Worm (Caenorhabditis elegans) whole organism, midembryonic: ENCODE measurements around the gene dct-6.

ENCODE experiments used
- T22C8.4 ChIP-seq: fragments of 200-800 bp; sonication (Bioruptor generic); IDR thresholded peaks from 2 replicates; pipeline ENCODE4 v1.3.6; 2022; ENCODE audit warnings: missing genetic modification characterization, missing compliant biosample characterization
- cog-1 ChIP-seq: sonication (generic microtip); optimal IDR thresholded peaks from 2 replicates; lab custom pipeline; 2016; ENCODE audit warnings: missing genetic modification characterization, missing compliant biosample characterization
- flt-1 ChIP-seq: fragments of 200-800 bp; sonication (Bioruptor generic); IDR thresholded peaks from 2 replicates; pipeline ENCODE4 v1.3.6; 2022; ENCODE audit warnings: missing genetic modification characterization, missing compliant biosample characterization
- klf-2 ChIP-seq: fragments of 200-800 bp; sonication (Bioruptor generic); conservative IDR thresholded peaks from 2 replicates; pipeline ENCODE4 v1.3.6; 2022; ENCODE audit warnings: missing genetic modification reagents, missing genetic modification characterization, missing compliant biosample characterization
- med-1 ChIP-seq: sonication (generic microtip); optimal IDR thresholded peaks from 2 replicates; lab custom pipeline; 2017; ENCODE audit warnings: missing genetic modification characterization, mild to moderate bottlenecking, missing compliant biosample characterization, antibody characterized with exemption, missing genetic modification reagents; ENCODE audit not compliant: insufficient read depth
- ref-1 ChIP-seq: fragments of 200-800 bp; sonication (Bioruptor generic); conservative IDR thresholded peaks from 2 replicates; pipeline ENCODE4 v1.3.6; 2022; ENCODE audit warnings: missing genetic modification reagents, missing genetic modification characterization, missing compliant biosample characterization
- tab-1 ChIP-seq: fragments of 200-800 bp; sonication (Bioruptor generic); IDR thresholded peaks from 2 replicates; pipeline ENCODE4 v1.3.6; 2022; ENCODE audit warnings: missing genetic modification characterization, missing compliant biosample characterization
- ztf-23 ChIP-seq: fragments of 200-800 bp; sonication (Bioruptor generic); IDR thresholded peaks from 2 replicates; pipeline ENCODE4 v1.3.6; 2022; ENCODE audit warnings: missing genetic modification reagents, missing genetic modification characterization, missing compliant biosample characterization
- ztf-29 ChIP-seq: fragments of 200-800 bp; sonication (Bioruptor generic); IDR thresholded peaks from 2 replicates; pipeline ENCODE4 v1.3.6; 2022; ENCODE audit warnings: missing genetic modification reagents, missing genetic modification characterization, missing compliant biosample characterization

The dct-6 gene

ce11 chrIII:5980274-5980918, 14.2 kb downstream of the dct-6 start:
- TF ChIP-seq ztf-23 (GFP tag; lab: Robert Waterston, UW) (no peak), tab-1 (GFP tag; lab: Robert Waterston, UW) (no peak), klf-2 (GFP tag; lab: Robert Waterston, UW) (no peak), T22C8.4 (GFP tag; lab: Robert Waterston, UW) (no peak), med-1 (GFP tag; lab: Kevin White, UChicago) (no peak), ref-1 (GFP tag; lab: Robert Waterston, UW) (no peak), ztf-29 (GFP tag; lab: Robert Waterston, UW) (no peak), flt-1 (no peak), cog-1 (tag; lab: Kevin White, UChicago) (no peak)

- TF ChIP-seq med-1 (GFP tag; lab: Kevin White, UChicago) (no peak), ztf-23 (GFP tag; lab: Robert Waterston, UW) (no peak), flt-1 (no peak), tab-1 (GFP tag; lab: Robert Waterston, UW) (no peak), cog-1 (tag; lab: Kevin White, UChicago) (no peak), klf-2 (GFP tag; lab: Robert Waterston, UW) (no peak), ztf-29 (GFP tag; lab: Robert Waterston, UW) (no peak), ref-1 (GFP tag; lab: Robert Waterston, UW) (no peak), T22C8.4 (GFP tag; lab: Robert Waterston, UW) (no peak)
Observed at ce11 chrIII:5981407-5981806, 15.2 kb downstream of the dct-6 start.

DNA sequence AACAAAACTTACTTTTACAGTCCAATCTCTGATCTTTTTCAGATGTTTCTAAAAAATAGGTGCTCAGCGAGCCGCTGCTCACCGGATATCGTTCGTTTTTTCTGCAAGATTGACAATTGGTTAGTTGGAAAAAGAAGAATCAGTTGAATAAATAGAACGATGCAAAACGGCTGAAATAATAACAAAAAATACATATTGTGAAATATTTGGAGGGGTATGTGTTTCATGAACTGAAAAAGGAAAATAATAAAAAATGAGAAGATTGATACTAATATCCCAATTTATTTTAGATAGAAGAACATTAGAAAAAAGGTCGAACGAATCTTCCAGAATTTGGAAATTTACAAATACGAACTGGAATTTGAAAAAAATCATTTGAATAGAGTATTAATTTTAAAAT, 15.8 kb downstream of the dct-6 start, which contains the start of gene frm-2:
Gene frm-2 (minus strand): TSS at position 101 of the 400 bp plus-strand sequence.
- TF ChIP-seq ztf-29 (GFP tag; lab: Robert Waterston, UW) (no peak), cog-1 (tag; lab: Kevin White, UChicago) (no peak), T22C8.4 (GFP tag; lab: Robert Waterston, UW) (no peak), tab-1 (GFP tag; lab: Robert Waterston, UW) (no peak), ztf-23 (GFP tag; lab: Robert Waterston, UW) (no peak)

- TF ChIP-seq T22C8.4 (GFP tag; lab: Robert Waterston, UW) = no peak
- no peak for TF ChIP-seq klf-2 (GFP tag; lab: Robert Waterston, UW)
- TF ChIP-seq ref-1 (GFP tag; lab: Robert Waterston, UW) = no peak
- no peak for TF ChIP-seq ztf-29 (GFP tag; lab: Robert Waterston, UW)
- no peak for TF ChIP-seq ztf-23 (GFP tag; lab: Robert Waterston, UW)
- TF ChIP-seq med-1 (GFP tag; lab: Kevin White, UChicago) = no peak
- no peak for TF ChIP-seq cog-1 (tag; lab: Kevin White, UChicago)
- TF ChIP-seq flt-1 = no peak
Observed at ce11 chrIII:5982753-5983390, 16.7 kb downstream of the dct-6 start.

ce11 chrIII:5985340-5985739, 19.1 kb downstream of the dct-6 start, which contains the start of gene T04C9.3:
Gene T04C9.3 (plus strand): TSS chrIII:5985640.
- no peak for TF ChIP-seq ref-1 (GFP tag; lab: Robert Waterston, UW)
- no peak for TF ChIP-seq klf-2 (GFP tag; lab: Robert Waterston, UW)
- TF ChIP-seq flt-1 = no peak
- TF ChIP-seq med-1 (GFP tag; lab: Kevin White, UChicago) = no peak
- no peak for TF ChIP-seq cog-1 (tag; lab: Kevin White, UChicago)
- no peak for TF ChIP-seq T22C8.4 (GFP tag; lab: Robert Waterston, UW)
- TF ChIP-seq ztf-23 (GFP tag; lab: Robert Waterston, UW) = no peak
- TF ChIP-seq tab-1 (GFP tag; lab: Robert Waterston, UW) = no peak
- no peak for TF ChIP-seq ztf-29 (GFP tag; lab: Robert Waterston, UW)

DNA sequence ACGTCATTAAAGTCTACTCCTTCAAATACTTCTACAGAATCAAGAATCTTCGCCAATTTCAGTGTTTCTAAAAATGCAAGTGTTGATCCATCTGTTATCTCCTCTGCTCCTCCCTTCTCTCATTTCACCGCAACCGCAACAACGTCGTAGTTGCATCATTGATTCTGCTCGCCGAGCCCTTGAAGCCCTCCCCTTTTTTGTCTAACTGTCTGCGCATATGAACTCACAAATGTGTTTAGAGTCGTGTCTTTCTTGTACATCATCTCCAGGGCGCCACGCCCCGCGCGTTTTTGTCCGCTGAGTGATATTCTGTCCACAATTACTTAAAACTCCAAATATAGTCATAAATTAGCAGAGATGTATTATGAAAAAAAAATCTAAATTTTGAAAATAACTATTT, 21.8 kb downstream of the dct-6 start:
- TF ChIP-seq ztf-29 (GFP tag; lab: Robert Waterston, UW) (no peak), klf-2 (GFP tag; lab: Robert Waterston, UW) (no peak), ref-1 (GFP tag; lab: Robert Waterston, UW) (no peak), flt-1 (no peak), ztf-23 (GFP tag; lab: Robert Waterston, UW) (no peak), cog-1 (tag; lab: Kevin White, UChicago) (no peak)

DNA sequence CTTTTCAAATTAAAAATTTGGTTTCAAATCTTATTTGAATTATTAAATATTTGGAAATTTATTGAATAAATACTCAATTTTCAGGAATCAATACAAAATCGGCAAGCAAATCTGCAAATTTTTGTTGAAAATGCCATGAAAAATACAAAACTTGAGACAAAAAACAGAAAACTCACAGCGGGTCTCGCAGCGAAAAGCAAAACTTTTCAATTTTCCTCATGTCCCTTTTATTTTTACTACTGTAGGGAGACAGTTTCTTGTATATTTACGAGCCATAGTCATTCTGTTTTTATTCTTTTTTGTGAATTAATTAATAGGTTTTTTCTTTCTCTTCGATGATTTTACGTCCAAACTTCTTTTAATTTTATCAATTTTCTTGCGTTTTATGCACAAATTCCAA, 22.2 kb downstream of the dct-6 start:
- TF ChIP-seq cog-1 (tag; lab: Kevin White, UChicago) (no peak), ztf-23 (GFP tag; lab: Robert Waterston, UW) (no peak), med-1 (GFP tag; lab: Kevin White, UChicago) (no peak), flt-1 (no peak), ref-1 (GFP tag; lab: Robert Waterston, UW) (no peak), ztf-29 (GFP tag; lab: Robert Waterston, UW) (no peak), klf-2 (GFP tag; lab: Robert Waterston, UW) (no peak), T22C8.4 (GFP tag; lab: Robert Waterston, UW) (no peak), tab-1 (GFP tag; lab: Robert Waterston, UW) (no peak)

ce11 chrIII:5988991-5989726, 22.9 kb downstream of the dct-6 start:
- TF ChIP-seq med-1 (GFP tag; lab: Kevin White, UChicago) (no peak), klf-2 (GFP tag; lab: Robert Waterston, UW) (no peak), ref-1 (GFP tag; lab: Robert Waterston, UW) (no peak), flt-1 (no peak), tab-1 (GFP tag; lab: Robert Waterston, UW) (no peak), cog-1 (tag; lab: Kevin White, UChicago) (no peak), ztf-23 (GFP tag; lab: Robert Waterston, UW) (no peak), T22C8.4 (GFP tag; lab: Robert Waterston, UW) (no peak), ztf-29 (GFP tag; lab: Robert Waterston, UW) (no peak)
